Worm (Caenorhabditis elegans): ENCODE data around the gene faah-5.
A peak's percentile ranks its signal among the peaks of the same experiment; 100 is the strongest.

faah-5 gene

DNA sequence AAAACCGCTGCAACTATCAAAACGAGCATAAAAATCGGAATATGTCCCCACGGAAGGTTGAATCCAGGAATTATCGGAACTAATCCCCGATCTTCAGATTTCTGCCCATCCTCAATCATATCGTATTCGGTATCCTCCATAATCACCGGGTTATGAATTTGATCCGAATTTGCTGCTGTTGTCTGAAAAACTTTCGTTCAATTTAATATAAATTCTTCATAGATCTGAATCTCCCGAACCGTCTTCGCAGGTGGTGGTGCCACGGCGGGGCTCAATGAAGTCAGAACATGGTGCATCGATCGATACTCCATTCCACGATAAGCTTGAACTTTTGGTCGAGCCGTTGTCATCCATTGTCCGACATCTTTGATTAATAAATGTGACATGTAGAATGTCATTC is 34.4 kb downstream of the faah-5 start:
- TF ChIP-seq ztf-11 (tag; optimal IDR thresholded peaks at IDR 0.05) (no peak), ceh-20 (GFP tag; IDR thresholded peaks at IDR 0.05) (no peak), nhr-77 (tag; optimal IDR thresholded peaks at IDR 0.05) (no peak), F26F4.8 (GFP tag; conservative IDR thresholded peaks at IDR 0.05) (no peak), dpl-1 (GFP tag; optimal IDR thresholded peaks at IDR 0.05) (no peak)

- TF ChIP-seq unc-62 (GFP tag; optimal IDR thresholded peaks at IDR 0.05 in 1 of 2) = peak in 1 of 2 experiments; percentile 73
- no peak for TF ChIP-seq unc-62 (tag; optimal IDR thresholded peaks at IDR 0.05)
- peak; percentile 48 for TF ChIP-seq set-16 (GFP tag; IDR thresholded peaks at IDR 0.05)
- no peak for TF ChIP-seq gei-8 (GFP tag; optimal IDR thresholded peaks at IDR 0.05)
Measured at ce11 chrIII:11853533-11853932, 37.7 kb downstream of the faah-5 start.

DNA sequence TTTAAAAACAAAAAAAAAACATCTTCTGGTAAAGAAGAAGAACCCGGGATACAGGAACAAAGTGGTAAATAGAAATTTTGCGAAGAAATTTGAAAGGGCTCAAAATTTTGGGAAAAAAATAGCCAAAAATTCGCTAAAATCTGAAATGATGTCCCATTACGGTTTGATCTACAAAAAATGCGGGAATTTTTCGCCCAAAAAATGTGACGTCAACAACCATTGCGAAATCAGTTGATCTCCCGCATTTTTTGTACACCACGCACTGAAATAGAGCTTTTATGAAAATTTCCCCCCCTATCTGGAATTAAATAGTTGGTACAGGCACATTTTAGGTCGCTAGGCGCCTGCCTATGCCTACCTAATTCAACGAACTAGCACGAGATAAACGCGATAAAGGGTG is 41.6 kb downstream of the faah-5 start:
- TF ChIP-seq gei-8 (GFP tag; optimal IDR thresholded peaks at IDR 0.05) (no peak), aha-1 (tag) (peak; percentile 68), zip-2 (tag; optimal IDR thresholded peaks at IDR 0.05) (no peak), rbr-2 (tag; optimal IDR thresholded peaks at IDR 0.05) (no peak), duxl-1 (tag; optimal IDR thresholded peaks at IDR 0.05; ENCODE audit: poor library complexity) (no peak), unc-130 (GFP tag; optimal IDR thresholded peaks at IDR 0.05) (no peak), R02D3.7 (tag; optimal IDR thresholded peaks at IDR 0.05) (no peak), spr-3 (GFP tag; optimal IDR thresholded peaks at IDR 0.05) (no peak), mxl-2 (GFP tag; conservative IDR thresholded peaks at IDR 0.05) (0 out of 2 replicates have a peak, but pooled peaks have one; percentile 10), Y105C5A.15 (GFP tag; IDR thresholded peaks at IDR 0.05) (no peak), F26F4.8 (GFP tag; conservative IDR thresholded peaks at IDR 0.05) (no peak), aly-2 (tag; optimal IDR thresholded peaks at IDR 0.05) (no peak), daf-8 (GFP tag; IDR thresholded peaks at IDR 0.05) (no peak), lin-15B (tag; optimal IDR thresholded peaks at IDR 0.05) (no peak)

- no peak for TF ChIP-seq zfp-3 (GFP tag; conservative IDR thresholded peaks at IDR 0.05)
- peak; percentile 47 for TF ChIP-seq mes-2 (tag; optimal IDR thresholded peaks at IDR 0.05; ENCODE audit: poor library complexity, severe bottlenecking)
- 0 out of 2 replicates have a peak, but pooled peaks have one; percentile 5 for TF ChIP-seq dmd-6 (GFP tag; IDR thresholded peaks at IDR 0.05)
- TF ChIP-seq set-16 (GFP tag; IDR thresholded peaks at IDR 0.05) = 0 out of 2 replicates have a peak, but pooled peaks have one; percentile 19
- TF ChIP-seq vab-7 (GFP tag; IDR thresholded peaks at IDR 0.05) = 0 out of 2 replicates have a peak, but pooled peaks have one; percentile 16
Measured at ce11 chrIII:11848317-11848716, 42.9 kb downstream of the faah-5 start.

- TF ChIP-seq ama-1 (optimal IDR thresholded peaks at IDR 0.05) = no peak
- no peak for TF ChIP-seq saeg-2 (GFP tag; IDR thresholded peaks at IDR 0.05)
- TF ChIP-seq nhr-25 (tag; optimal IDR thresholded peaks at IDR 0.05; ENCODE audit: borderline replicate concordance, insufficient read depth) = no peak
- no peak for TF ChIP-seq ctbp-1 (GFP tag; IDR thresholded peaks at IDR 0.05)
- TF ChIP-seq nhr-10 (tag; optimal IDR thresholded peaks at IDR 0.05) = no peak
- no peak for TF ChIP-seq mdl-1 (tag; optimal IDR thresholded peaks at IDR 0.05)
- no peak for TF ChIP-seq Y5F2A.4 (GFP tag; optimal IDR thresholded peaks at IDR 0.05)
- TF ChIP-seq lin-29 (GFP tag; IDR thresholded peaks at IDR 0.05) = no peak
- peak; percentile 20 for TF ChIP-seq dve-1 (tag; optimal IDR thresholded peaks at IDR 0.05; ENCODE audit: insufficient read depth)
- no peak for TF ChIP-seq daf-16 (GFP tag; optimal IDR thresholded peaks at IDR 0.05)
- peak; percentile 52 for TF ChIP-seq daf-16 (tag; optimal IDR thresholded peaks at IDR 0.05)
- TF ChIP-seq zfp-3 (GFP tag; conservative IDR thresholded peaks at IDR 0.05) = no peak
- no peak for TF ChIP-seq nhr-77 (tag; optimal IDR thresholded peaks at IDR 0.05)
- TF ChIP-seq mxl-3 (GFP tag; optimal IDR thresholded peaks at IDR 0.05) = no peak
- no peak for TF ChIP-seq jun-1 (tag; optimal IDR thresholded peaks at IDR 0.05)
- no peak for TF ChIP-seq vab-7 (GFP tag; IDR thresholded peaks at IDR 0.05)
- no peak for TF ChIP-seq snpc-1.2 (GFP tag; IDR thresholded peaks at IDR 0.05)
- no peak for TF ChIP-seq ceh-82 (tag; optimal IDR thresholded peaks at IDR 0.05)
- TF ChIP-seq snpc-4 (tag; optimal IDR thresholded peaks at IDR 0.05) = no peak
- no peak for TF ChIP-seq R02D3.7 (tag; optimal IDR thresholded peaks at IDR 0.05)
- TF ChIP-seq tra-1 (GFP tag; IDR thresholded peaks at IDR 0.05) = no peak
- TF ChIP-seq daf-12 (tag; optimal IDR thresholded peaks at IDR 0.05) = no peak
- no peak for TF ChIP-seq Y105C5A.15 (GFP tag; IDR thresholded peaks at IDR 0.05)
- TF ChIP-seq F37D6.2 (tag; optimal IDR thresholded peaks at IDR 0.05) = no peak
- TF ChIP-seq zag-1 (tag; optimal IDR thresholded peaks at IDR 0.05) = no peak
Measured at ce11 chrIII:11847658-11848202, 43.5 kb downstream of the faah-5 start, which contains the start of gene mif-1. mif-1 (plus strand) TSS chrIII:11848152.

Data from whole organism, L4 larva.